Fruit fly (Drosophila melanogaster) whole organism, embryonic: ENCODE data around the gene RpS15Aa.

Source experiments
- CG10959 ChIP-seq: fragments of 200-800 bp; sonication (Bioruptor generic); IDR thresholded peaks from 2 replicates; pipeline ENCODE4 v1.3.6; 2022; ENCODE audit warnings: missing biosample characterization, missing genetic modification characterization
- CG12104 ChIP-seq: fragments of 200-800 bp; sonication (Bioruptor generic); optimal IDR thresholded peaks from 3 replicates; lab custom pipeline; 2016; ENCODE audit warnings: missing biosample characterization, missing genetic modification characterization
- CG12391 ChIP-seq: fragments of 200-800 bp; sonication (Bioruptor generic); optimal IDR thresholded peaks from 3 replicates; lab custom pipeline; 2018; ENCODE audit warnings: missing biosample characterization, mild to moderate bottlenecking, missing genetic modification characterization, moderate library complexity
- CG14965 ChIP-seq: fragments of 200-800 bp; sonication (Bioruptor generic); optimal IDR thresholded peaks from 2 replicates; lab custom pipeline; 2016; ENCODE audit warnings: missing biosample characterization, missing genetic modification characterization, borderline replicate concordance
- CG17361 ChIP-seq: fragments of 200-800 bp; sonication (Bioruptor generic); IDR thresholded peaks from 3 replicates; pipeline ENCODE4 v1.3.6; 2022; ENCODE audit warnings: missing biosample characterization, missing genetic modification characterization
- CG17802 ChIP-seq: fragments of 200-800 bp; sonication (Bioruptor generic); optimal IDR thresholded peaks from 2 replicates; lab custom pipeline; 2018; ENCODE audit warnings: missing biosample characterization, mild to moderate bottlenecking, missing genetic modification characterization, moderate library complexity
- CG2116 ChIP-seq: fragments of 200-800 bp; sonication (Bioruptor generic); optimal IDR thresholded peaks from 3 replicates; lab custom pipeline; 2018; ENCODE audit warnings: missing biosample characterization, mild to moderate bottlenecking, missing genetic modification characterization
- CG30403 ChIP-seq: fragments of 200-800 bp; sonication (Bioruptor generic); optimal IDR thresholded peaks from 3 replicates; lab custom pipeline; 2016; ENCODE audit warnings: missing biosample characterization, missing genetic modification characterization
- CG31388 ChIP-seq: fragments of 200-800 bp; sonication (Bioruptor generic); optimal IDR thresholded peaks from 2 replicates; lab custom pipeline; 2016; ENCODE audit warnings: missing biosample characterization, missing genetic modification characterization
- CG3163 ChIP-seq: fragments of 200-800 bp; sonication (Bioruptor generic); optimal IDR thresholded peaks from 3 replicates; lab custom pipeline; 2016; ENCODE audit warnings: missing biosample characterization, missing genetic modification characterization
- CG34422 ChIP-seq: fragments of 200-800 bp; sonication (Bioruptor generic); IDR thresholded peaks from 3 replicates; pipeline ENCODE4 v1.3.6; 2022; ENCODE audit warnings: missing biosample characterization, missing genetic modification characterization
- CG4707 ChIP-seq: fragments of 200-800 bp; sonication (Bioruptor generic); optimal IDR thresholded peaks from 2 replicates; lab custom pipeline; 2018; ENCODE audit warnings: missing biosample characterization, mild to moderate bottlenecking, missing genetic modification characterization, moderate library complexity
- CG4820 ChIP-seq: fragments of 200-800 bp; sonication (Bioruptor generic); optimal IDR thresholded peaks from 3 replicates; lab custom pipeline; 2016; ENCODE audit warnings: missing biosample characterization, missing genetic modification characterization
- CG6791 ChIP-seq: fragments of 200-800 bp; sonication (Bioruptor generic); IDR thresholded peaks from 3 replicates; pipeline ENCODE4 v1.3.6; 2022; ENCODE audit warnings: missing biosample characterization, missing genetic modification characterization; ENCODE audit not compliant: partially characterized antibody
- CG6854 ChIP-seq: fragments of 200-800 bp; sonication (Bioruptor generic); optimal IDR thresholded peaks from 3 replicates; lab custom pipeline; 2017; ENCODE audit warnings: missing biosample characterization, mild to moderate bottlenecking, missing genetic modification characterization
- CG8388 ChIP-seq: fragments of 200-800 bp; sonication (Bioruptor generic); optimal IDR thresholded peaks from 2 replicates; lab custom pipeline; 2019; ENCODE audit warnings: missing biosample characterization, mild to moderate bottlenecking, missing genetic modification characterization, moderate library complexity
- Deaf1 ChIP-seq: fragments of 200-800 bp; optimal IDR thresholded peaks from 3 replicates; lab custom pipeline; 2019; ENCODE audit warnings: missing biosample characterization, mild to moderate bottlenecking, missing genetic modification characterization, moderate library complexity
- Drgx ChIP-seq: fragments of 200-800 bp; sonication (Bioruptor generic); IDR thresholded peaks from 2 replicates; pipeline ENCODE4 v1.3.6; 2022; ENCODE audit warnings: missing biosample characterization, missing genetic modification characterization
- Eip74EF ChIP-seq, 2 experiments: fragments of 200-800 bp in 1 of 2; fragments of >200 bp in 1 of 2; sonication (Bioruptor generic) in 1 of 2; optimal IDR thresholded peaks; 2 replicates each; lab custom pipeline; 2017 to 2019; ENCODE audit warnings: missing biosample characterization in 2 of 2, missing genetic modification characterization in 2 of 2, mild to moderate bottlenecking in 1 of 2, moderate library complexity in 1 of 2
- Gug ChIP-seq: fragments of 200-800 bp; sonication (Bioruptor generic); IDR thresholded peaks from 4 replicates; pipeline ENCODE4 v1.3.6; 2022; ENCODE audit warnings: missing biosample characterization, missing genetic modification characterization
- Jarid2 ChIP-seq: fragments of 200-800 bp; sonication (Bioruptor generic); optimal IDR thresholded peaks from 3 replicates; lab custom pipeline; 2017; ENCODE audit warnings: mild to moderate bottlenecking, missing biosample characterization, missing genetic modification reagents, missing genetic modification characterization
- Lhr ChIP-seq: fragments of 200-800 bp; sonication (Bioruptor generic); optimal IDR thresholded peaks from 3 replicates; lab custom pipeline; 2017; ENCODE audit warnings: mild to moderate bottlenecking, missing biosample characterization, missing genetic modification reagents, missing genetic modification characterization
- Med ChIP-seq: fragments of 200-800 bp; sonication (Bioruptor generic); peaks from one replicate; lab custom pipeline; 2016; ENCODE audit warnings: missing biosample characterization, missing genetic modification characterization, mild to moderate bottlenecking, inconsistent platforms, moderate library complexity
- NK7.1 ChIP-seq: fragments of 200-800 bp; sonication (Bioruptor generic); optimal IDR thresholded peaks from 3 replicates; lab custom pipeline; 2016; ENCODE audit warnings: missing biosample characterization, missing genetic modification characterization
- Nf-YA ChIP-seq: fragments of 200-800 bp; sonication (Bioruptor generic); IDR thresholded peaks from 2 replicates; pipeline ENCODE4 v1.3.6; 2022; ENCODE audit warnings: missing biosample characterization, missing genetic modification characterization
- Sry-β ChIP-seq: fragments of 200-800 bp; sonication (Bioruptor generic); optimal IDR thresholded peaks from 2 replicates; lab custom pipeline; 2018; ENCODE audit warnings: missing biosample characterization, mild to moderate bottlenecking, missing genetic modification characterization, moderate library complexity
- Xrp1 ChIP-seq: fragments of 200-800 bp; sonication (Bioruptor generic); IDR thresholded peaks from 2 replicates; pipeline ENCODE4 v1.3.6; 2022; ENCODE audit warnings: missing biosample characterization, missing genetic modification characterization
- YL-1 ChIP-seq: fragments of 200-800 bp; sonication (Bioruptor generic); optimal IDR thresholded peaks from 3 replicates; lab custom pipeline; 2017; ENCODE audit warnings: missing biosample characterization, mild to moderate bottlenecking, missing genetic modification characterization
- ato ChIP-seq: fragments of 200-800 bp; sonication (Bioruptor generic); IDR thresholded peaks from 2 replicates; pipeline ENCODE4 v1.3.6; 2022; ENCODE audit warnings: missing biosample characterization, missing genetic modification characterization; ENCODE audit not compliant: partially characterized antibody
- bsh ChIP-seq, 2 experiments: fragments of 200-800 bp; sonication (Bioruptor generic); optimal IDR thresholded peaks; 2 replicates each; lab custom pipeline; 2017 to 2018; ENCODE audit warnings: mild to moderate bottlenecking in 2 of 2, missing biosample characterization in 2 of 2, missing genetic modification characterization in 2 of 2, moderate library complexity in 1 of 2
- chif ChIP-seq, 2 experiments: fragments of 200-800 bp; sonication (Bioruptor generic); optimal IDR thresholded peaks; 3 replicates each; lab custom pipeline; 2016; ENCODE audit warnings: missing biosample characterization in 2 of 2, missing genetic modification characterization in 2 of 2
- dpn ChIP-seq, 2 experiments: fragments of 200-800 bp; sonication (Bioruptor generic); optimal IDR thresholded peaks; 3 replicates each; lab custom pipeline; 2016; ENCODE audit warnings: missing biosample characterization in 2 of 2, missing genetic modification characterization in 2 of 2
- ems ChIP-seq: fragments of 200-800 bp; sonication (Bioruptor generic); optimal IDR thresholded peaks from 3 replicates; lab custom pipeline; 2016; ENCODE audit warnings: missing biosample characterization, missing genetic modification characterization
- esg ChIP-seq: fragments of 200-800 bp; sonication (Bioruptor generic); conservative IDR thresholded peaks from 2 replicates; pipeline ENCODE4 v1.3.6; 2022; ENCODE audit warnings: missing biosample characterization, missing genetic modification characterization
- grau ChIP-seq: fragments of 200-800 bp; optimal IDR thresholded peaks from 3 replicates; lab custom pipeline; 2019; ENCODE audit warnings: missing biosample characterization, mild to moderate bottlenecking, missing genetic modification characterization, moderate library complexity
- gro ChIP-seq: fragments of 200-800 bp; sonication (Bioruptor generic); optimal IDR thresholded peaks from 2 replicates; lab custom pipeline; 2016; ENCODE audit warnings: missing biosample characterization, missing genetic modification characterization
- gsb ChIP-seq: fragments of 200-800 bp; sonication (Bioruptor generic); IDR thresholded peaks from 2 replicates; pipeline ENCODE4 v1.3.6; 2022; ENCODE audit warnings: missing biosample characterization, missing genetic modification characterization
- her ChIP-seq: fragments of 200-800 bp; sonication (Bioruptor generic); optimal IDR thresholded peaks from 2 replicates; lab custom pipeline; 2016; ENCODE audit warnings: missing biosample characterization, missing genetic modification characterization
- jing ChIP-seq: fragments of 200-800 bp; sonication (Bioruptor generic); optimal IDR thresholded peaks from 2 replicates; lab custom pipeline; 2018; ENCODE audit warnings: missing biosample characterization, mild to moderate bottlenecking, missing genetic modification characterization
- mam ChIP-seq: fragments of 200-800 bp; sonication (Bioruptor generic); optimal IDR thresholded peaks from 3 replicates; lab custom pipeline; 2016; ENCODE audit warnings: missing biosample characterization, missing genetic modification characterization
- otp ChIP-seq: fragments of 200-800 bp; sonication (Bioruptor generic); IDR thresholded peaks from 3 replicates; pipeline ENCODE4, ENCODE4 v1.3.6; 2022; ENCODE audit warnings: missing biosample characterization, missing genetic modification characterization
- pita ChIP-seq: fragments of 200-800 bp; sonication (Bioruptor generic); optimal IDR thresholded peaks from 2 replicates; lab custom pipeline; 2017; ENCODE audit warnings: missing biosample characterization, mild to moderate bottlenecking, missing genetic modification characterization
- ranshi ChIP-seq: fragments of 200-800 bp; sonication (Bioruptor generic); IDR thresholded peaks from 2 replicates; pipeline ENCODE4 v1.3.6; 2022; ENCODE audit warnings: missing biosample characterization, missing genetic modification characterization
- rib ChIP-seq: fragments of 200-800 bp; sonication (Bioruptor generic); IDR thresholded peaks from 2 replicates; pipeline ENCODE4 v1.3.6; 2022; ENCODE audit warnings: missing biosample characterization, missing genetic modification characterization
- schlank ChIP-seq: fragments of 200-800 bp; sonication (Bioruptor generic); optimal IDR thresholded peaks from 2 replicates; lab custom pipeline; 2018; ENCODE audit warnings: missing biosample characterization, mild to moderate bottlenecking, missing genetic modification characterization
- stwl ChIP-seq: fragments of 200-800 bp; sonication (Bioruptor generic); optimal IDR thresholded peaks from 3 replicates; lab custom pipeline; 2018; ENCODE audit warnings: missing biosample characterization, mild to moderate bottlenecking, missing genetic modification characterization, moderate library complexity
- twi ChIP-seq: fragments of 200-800 bp; optimal IDR thresholded peaks from 2 replicates; lab custom pipeline; 2019; ENCODE audit warnings: missing biosample characterization, mild to moderate bottlenecking, missing genetic modification characterization, moderate library complexity
- unc-4 ChIP-seq: fragments of 200-800 bp; sonication (Bioruptor generic); IDR thresholded peaks from 2 replicates; pipeline ENCODE4 v1.3.6; 2022; ENCODE audit warnings: missing biosample characterization, missing genetic modification characterization; ENCODE audit not compliant: partially characterized antibody
- wdn ChIP-seq: fragments of 200-800 bp; sonication (Bioruptor generic); IDR thresholded peaks from 2 replicates; pipeline ENCODE4 v1.3.6; 2022; ENCODE audit warnings: missing biosample characterization, missing genetic modification characterization
- z ChIP-seq: fragments of 200-800 bp; sonication (Bioruptor generic); IDR thresholded peaks from 3 replicates; pipeline ENCODE4 v1.3.6; 2022; ENCODE audit warnings: missing biosample characterization, missing genetic modification characterization
- zen ChIP-seq: fragments of 200-800 bp; sonication (Bioruptor generic); optimal IDR thresholded peaks from 3 replicates; lab custom pipeline; 2018; ENCODE audit warnings: missing biosample characterization, mild to moderate bottlenecking, missing genetic modification characterization, moderate library complexity

The RpS15Aa gene

DNA sequence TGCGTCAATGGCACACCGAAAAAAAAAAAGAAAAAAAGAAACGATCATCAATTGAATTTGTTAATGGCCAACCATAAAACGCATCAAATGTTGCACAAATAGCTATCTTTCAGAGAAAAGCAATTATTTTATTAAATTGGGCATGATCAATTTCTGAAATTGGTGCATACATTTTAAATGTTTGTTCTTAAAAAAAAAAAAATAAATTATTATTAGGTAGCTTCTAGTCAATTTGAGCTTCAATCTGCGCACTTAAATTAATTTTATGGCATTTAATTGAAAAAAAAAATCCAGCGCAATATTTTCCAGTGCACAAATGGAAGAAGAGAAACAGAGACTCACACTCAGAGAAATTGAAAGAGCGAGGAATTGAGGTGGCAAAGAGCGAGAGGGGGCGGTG is 14.4 kb downstream of the RpS15Aa start (continued):
- peak; percentile 38 for TF ChIP-seq CG8388 (GFP tag; lab: Kevin White, UChicago)
- TF ChIP-seq otp (GFP tag; lab: Robert Waterston, UW) = no peak
- no peak for TF ChIP-seq Lhr
- TF ChIP-seq CG6854 (GFP tag; lab: Kevin White, UChicago) = no peak
- TF ChIP-seq CG12104 (GFP tag; lab: Kevin White, UChicago) = peak; percentile 53
- TF ChIP-seq CG4707 (GFP tag; lab: Kevin White, UChicago) = no peak
- TF ChIP-seq schlank (tag; lab: Kevin White, UChicago) = no peak
- TF ChIP-seq esg = peak; percentile 56
- TF ChIP-seq Drgx = peak; percentile 63
- peak; percentile 75 to 82 for TF ChIP-seq dpn (GFP tag; optimal IDR thresholded peaks at IDR 0.05; lab: Kevin White, UChicago)
- no peak for TF ChIP-seq jing (GFP tag; lab: Kevin White, UChicago)
- peak; percentile 62; the same call in 1 of the 2 replicates for TF ChIP-seq Xrp1 (GFP tag; lab: Robert Waterston, UW)
- TF ChIP-seq twi (tag; lab: Kevin White, UChicago) = no peak
- TF ChIP-seq CG17802 (tag; lab: Kevin White, UChicago) = no peak
- peak; percentile 91 for TF ChIP-seq Med
- peak; percentile 43 for TF ChIP-seq CG3163
- TF ChIP-seq CG31388 (GFP tag; lab: Kevin White, UChicago) = peak; percentile 46
- peak; percentile 57 for TF ChIP-seq wdn (GFP tag; lab: Robert Waterston, UW)
- peak; percentile 44; the same call in 1 of the 2 replicates for TF ChIP-seq ranshi
- TF ChIP-seq Gug (GFP tag; lab: Robert Waterston, UW) = 0 out of 4 replicates have a peak, but pooled peaks have one; percentile 26
- peak; percentile 80 for TF ChIP-seq CG17361 (GFP tag; lab: Robert Waterston, UW)
- peak in 1 of 2 experiments; percentile 52 for TF ChIP-seq bsh (GFP tag; optimal IDR thresholded peaks at IDR 0.05; lab: Kevin White, UChicago)
- TF ChIP-seq CG2116 (GFP tag; lab: Kevin White, UChicago) = peak; percentile 26
- peak; percentile 65; the same call in 1 of the 3 replicates for TF ChIP-seq CG34422 (GFP tag; lab: Robert Waterston, UW)
- peak; percentile 67 for TF ChIP-seq mam (GFP tag; lab: Kevin White, UChicago)
- TF ChIP-seq CG6791 = no peak
- peak; percentile 59 to 66 for TF ChIP-seq chif (GFP tag; optimal IDR thresholded peaks at IDR 0.05; lab: Kevin White, UChicago)
- TF ChIP-seq CG14965 (GFP tag; lab: Kevin White, UChicago) = no peak
- TF ChIP-seq gro (GFP tag; lab: Kevin White, UChicago) = no peak
- no peak for TF ChIP-seq pita
- no peak for TF ChIP-seq unc-4 (GFP tag; lab: Robert Waterston, UW)
- TF ChIP-seq NK7.1 (GFP tag; lab: Kevin White, UChicago) = peak; percentile 20
- TF ChIP-seq Deaf1 = peak; percentile 22
- peak; percentile 44 for TF ChIP-seq her (GFP tag; lab: Kevin White, UChicago)
- no peak for TF ChIP-seq CG10959 (GFP tag; lab: Robert Waterston, UW)
- no peak for TF ChIP-seq ato
- no peak for TF ChIP-seq zen (tag; lab: Kevin White, UChicago)
- no peak for TF ChIP-seq z (GFP tag; lab: Robert Waterston, UW)
- no peak for TF ChIP-seq gsb (GFP tag; lab: Robert Waterston, UW)
- no peak for TF ChIP-seq Nf-YA
- TF ChIP-seq CG30403 = peak; percentile 85
- peak; percentile 74 for TF ChIP-seq grau (tag; lab: Kevin White, UChicago)
- TF ChIP-seq ems (GFP tag; lab: Kevin White, UChicago) = peak; percentile 75
- TF ChIP-seq Eip74EF (GFP tag; optimal IDR thresholded peaks at IDR 0.05; lab: Kevin White, UChicago) = peak in 1 of 2 experiments; percentile 24
- TF ChIP-seq stwl (tag; lab: Kevin White, UChicago) = no peak
- TF ChIP-seq CG4820 (GFP tag; lab: Kevin White, UChicago) = peak; percentile 52
- TF ChIP-seq Sry-β (GFP tag; lab: Kevin White, UChicago) = no peak
- TF ChIP-seq CG12391 = peak; percentile 57
- TF ChIP-seq YL-1 (GFP tag; lab: Kevin White, UChicago) = no peak
- TF ChIP-seq rib (GFP tag; lab: Robert Waterston, UW) = no peak
- TF ChIP-seq Jarid2 (GFP tag; lab: Kevin White, UChicago) = no peak
